Worm (Caenorhabditis elegans) whole organism, L1 larva: Measurements from ENCODE around the gene W09G12.9.

Experiments
- C04F5.9 ChIP-seq: sonication (generic microtip); optimal IDR thresholded peaks from 2 replicates; lab custom pipeline; 2016; ENCODE audit warnings: missing genetic modification characterization, missing compliant biosample characterization
- F16B12.6 ChIP-seq: fragments of 150-350 bp; optimal IDR thresholded peaks from 2 replicates; lab custom pipeline; 2014; ENCODE audit warnings: missing biosample characterization, missing genetic modification characterization
- blmp-1 ChIP-seq: fragments of 150-350 bp; optimal IDR thresholded peaks from 2 replicates; lab custom pipeline; 2014; ENCODE audit warnings: missing biosample characterization, missing genetic modification characterization
- ceh-63 ChIP-seq: fragments of 200-800 bp; sonication (Bioruptor generic); optimal IDR thresholded peaks from 2 replicates; lab custom pipeline; 2018; ENCODE audit warnings: mild to moderate bottlenecking, missing genetic modification characterization, missing compliant biosample characterization
- ceh-82 ChIP-seq, 3 experiments: fragments of 150-350 bp in 1 of 3; sonication (generic microtip) in 2 of 3; optimal IDR thresholded peaks; 2 replicates each; lab custom pipeline; 2014 to 2017; ENCODE audit warnings: missing biosample characterization in 3 of 3, missing genetic modification characterization in 3 of 3
- ceh-90 ChIP-seq: sonication (generic microtip); optimal IDR thresholded peaks from 2 replicates; lab custom pipeline; 2016; ENCODE audit warnings: missing genetic modification characterization, missing compliant biosample characterization
- ces-1 ChIP-seq: fragments of 150-350 bp; optimal IDR thresholded peaks from 2 replicates; lab custom pipeline; 2014; ENCODE audit warnings: missing biosample characterization, missing genetic modification reagents, missing genetic modification characterization
- dpl-1 ChIP-seq, 3 experiments: fragments of 150-350 bp in 2 of 3; sonication (generic microtip) in 1 of 3; optimal IDR thresholded peaks; 2 replicates each; lab custom pipeline; 2014 to 2017; ENCODE audit warnings: missing biosample characterization in 3 of 3, missing genetic modification characterization in 3 of 3, missing genetic modification reagents in 3 of 3
- dsc-1 ChIP-seq: sonication (generic microtip); optimal IDR thresholded peaks from 2 replicates; lab custom pipeline; 2016; ENCODE audit warnings: mild to moderate bottlenecking, missing genetic modification characterization, missing compliant biosample characterization
- efl-1 ChIP-seq, 4 experiments: fragments of 150-350 bp; optimal IDR thresholded peaks in 3 of 4; peaks in 1 of 4; 1 replicate in 1 of 4; 2 replicates in 3 of 4; lab custom pipeline; 2014; ENCODE audit warnings: missing biosample characterization in 2 of 4, missing genetic modification characterization in 2 of 4, missing genetic modification reagents in 2 of 4
- elt-2 ChIP-seq: sonication (generic microtip); optimal IDR thresholded peaks from 2 replicates; lab custom pipeline; 2016; ENCODE audit warnings: missing genetic modification characterization, mild to moderate bottlenecking, inconsistent platforms, missing compliant biosample characterization, missing genetic modification reagents
- fkh-4 ChIP-seq: sonication (generic microtip); optimal IDR thresholded peaks from 2 replicates; lab custom pipeline; 2016; ENCODE audit warnings: missing compliant biosample characterization, missing genetic modification characterization, borderline replicate concordance
- fkh-8 ChIP-seq: sonication (generic microtip); optimal IDR thresholded peaks from 2 replicates; lab custom pipeline; 2016; ENCODE audit warnings: mild to moderate bottlenecking, missing genetic modification characterization, missing compliant biosample characterization
- fos-1 ChIP-seq: fragments of 150-350 bp; optimal IDR thresholded peaks from 2 replicates; lab custom pipeline; 2014; ENCODE audit warnings: missing biosample characterization, missing genetic modification characterization
- grh-1 ChIP-seq: fragments of 200-800 bp; sonication (Bioruptor generic); IDR thresholded peaks from 2 replicates; pipeline ENCODE4 v1.3.6; 2022; ENCODE audit warnings: missing genetic modification reagents, missing genetic modification characterization, missing compliant biosample characterization
- hlh-17 ChIP-seq: fragments of 200-800 bp; sonication (Bioruptor generic); optimal IDR thresholded peaks from 2 replicates; lab custom pipeline; 2018; ENCODE audit warnings: missing genetic modification characterization, mild to moderate bottlenecking, missing compliant biosample characterization, moderate library complexity, borderline replicate concordance
- hpl-2 ChIP-seq: fragments of 150-350 bp; optimal IDR thresholded peaks from 2 replicates; lab custom pipeline; 2014; ENCODE audit warnings: missing biosample characterization, missing genetic modification reagents, missing genetic modification characterization
- irx-1 ChIP-seq: sonication (generic microtip); optimal IDR thresholded peaks from 2 replicates; lab custom pipeline; 2016; ENCODE audit warnings: missing genetic modification characterization, missing compliant biosample characterization
- isw-1 ChIP-seq: fragments of 200-800 bp; sonication (Bioruptor generic); IDR thresholded peaks from 2 replicates; pipeline ENCODE4 v1.3.6; 2022; ENCODE audit warnings: missing genetic modification characterization, missing compliant biosample characterization
- jun-1 ChIP-seq: fragments of 150-350 bp; optimal IDR thresholded peaks from 2 replicates; lab custom pipeline; 2014; ENCODE audit warnings: missing biosample characterization, missing genetic modification reagents, missing genetic modification characterization
- lin-13 ChIP-seq: fragments of 150-350 bp; optimal IDR thresholded peaks from 2 replicates; lab custom pipeline; 2014; ENCODE audit warnings: missing biosample characterization, missing genetic modification reagents, missing genetic modification characterization
- lin-15B ChIP-seq: fragments of 150-350 bp; sonication (generic microtip); optimal IDR thresholded peaks from 3 replicates; lab custom pipeline; 2014; ENCODE audit warnings: missing biosample characterization, missing genetic modification characterization
- lin-35 ChIP-seq, 2 experiments: fragments of 150-350 bp; optimal IDR thresholded peaks; 2 replicates each; lab custom pipeline; 2014; ENCODE audit warnings: missing biosample characterization in 2 of 2, missing genetic modification characterization in 2 of 2, missing genetic modification reagents in 2 of 2
- lin-39 ChIP-seq: fragments of 150-350 bp; optimal IDR thresholded peaks from 2 replicates; lab custom pipeline; 2014; ENCODE audit warnings: missing biosample characterization, missing genetic modification reagents, missing genetic modification characterization
- lir-3 ChIP-seq: sonication (generic microtip); optimal IDR thresholded peaks from 2 replicates; lab custom pipeline; 2016; ENCODE audit warnings: mild to moderate bottlenecking, missing genetic modification characterization, moderate library complexity, missing compliant biosample characterization; ENCODE audit not compliant: poor library complexity
- lsy-2 ChIP-seq, 2 experiments: fragments of 150-350 bp; optimal IDR thresholded peaks; 2 replicates each; lab custom pipeline; 2014; ENCODE audit warnings: missing biosample characterization in 2 of 2, missing genetic modification characterization in 2 of 2
- mdl-1 ChIP-seq, 2 experiments: fragments of 150-350 bp; optimal IDR thresholded peaks; 2 replicates each; lab custom pipeline; 2014 to 2017; ENCODE audit warnings: missing biosample characterization in 2 of 2, missing genetic modification characterization in 2 of 2, inconsistent platforms in 1 of 2
- mef-2 ChIP-seq: fragments of 150-350 bp; optimal IDR thresholded peaks from 2 replicates; lab custom pipeline; 2014; ENCODE audit warnings: missing biosample characterization, missing genetic modification characterization
- mep-1 ChIP-seq: fragments of 150-350 bp; optimal IDR thresholded peaks from 2 replicates; lab custom pipeline; 2014; ENCODE audit warnings: missing biosample characterization, missing genetic modification characterization
- nhr-12 ChIP-seq: sonication (generic microtip); optimal IDR thresholded peaks from 2 replicates; lab custom pipeline; 2017; ENCODE audit warnings: missing biosample characterization, missing genetic modification characterization
- nhr-19 ChIP-seq: fragments of 200-800 bp; sonication (Bioruptor generic); conservative IDR thresholded peaks from 2 replicates; pipeline ENCODE4 v1.3.6; 2022; ENCODE audit warnings: missing genetic modification characterization, missing compliant biosample characterization
- nhr-28 ChIP-seq: fragments of 150-350 bp; optimal IDR thresholded peaks from 2 replicates; lab custom pipeline; 2014; ENCODE audit warnings: missing biosample characterization, missing genetic modification characterization
- nhr-47 ChIP-seq: sonication (generic microtip); optimal IDR thresholded peaks from 2 replicates; lab custom pipeline; 2016; ENCODE audit warnings: mild to moderate bottlenecking, missing genetic modification characterization, moderate library complexity, missing compliant biosample characterization
- nhr-71 ChIP-seq: sonication (generic microtip); optimal IDR thresholded peaks from 2 replicates; lab custom pipeline; 2016; ENCODE audit warnings: mild to moderate bottlenecking, missing genetic modification characterization, moderate library complexity, missing compliant biosample characterization
- nhr-76 ChIP-seq: sonication (generic microtip); optimal IDR thresholded peaks from 2 replicates; lab custom pipeline; 2017; ENCODE audit warnings: missing biosample characterization, missing genetic modification characterization
- nhr-84 ChIP-seq: sonication (generic microtip); optimal IDR thresholded peaks from 2 replicates; lab custom pipeline; 2017; ENCODE audit warnings: missing biosample characterization, missing genetic modification characterization
- nhr-85 ChIP-seq: sonication (generic microtip); peaks from one replicate; lab custom pipeline; 2016; ENCODE audit warnings: missing genetic modification characterization, inconsistent platforms, missing compliant biosample characterization
- nhr-90 ChIP-seq: sonication (generic microtip); optimal IDR thresholded peaks from 2 replicates; lab custom pipeline; 2016; ENCODE audit warnings: mild to moderate bottlenecking, missing genetic modification characterization, missing compliant biosample characterization; ENCODE audit not compliant: poor library complexity
- pax-3 ChIP-seq: fragments of 200-800 bp; sonication (Bioruptor generic); optimal IDR thresholded peaks from 2 replicates; lab custom pipeline; 2018; ENCODE audit warnings: mild to moderate bottlenecking, missing genetic modification characterization, moderate library complexity, missing compliant biosample characterization
- pqm-1 ChIP-seq: sonication (generic microtip); optimal IDR thresholded peaks from 3 replicates; lab custom pipeline; 2017; ENCODE audit warnings: missing biosample characterization, missing genetic modification characterization
- rnt-1 ChIP-seq: sonication (generic microtip); optimal IDR thresholded peaks from 2 replicates; lab custom pipeline; 2016; ENCODE audit warnings: mild to moderate bottlenecking, missing genetic modification characterization, moderate library complexity, missing compliant biosample characterization
- skn-1 ChIP-seq: fragments of 150-350 bp; optimal IDR thresholded peaks from 2 replicates; lab custom pipeline; 2014; ENCODE audit warnings: missing biosample characterization, missing genetic modification characterization
- snu-23 ChIP-seq: sonication (generic microtip); optimal IDR thresholded peaks from 2 replicates; lab custom pipeline; 2016; ENCODE audit warnings: missing genetic modification characterization, missing compliant biosample characterization
- sox-4 ChIP-seq: sonication (generic microtip); optimal IDR thresholded peaks from 2 replicates; lab custom pipeline; 2016; ENCODE audit warnings: missing genetic modification characterization, missing compliant biosample characterization
- sptf-1 ChIP-seq: fragments of 150-350 bp; optimal IDR thresholded peaks from 2 replicates; lab custom pipeline; 2014; ENCODE audit warnings: missing biosample characterization, missing genetic modification characterization
- tbx-2 ChIP-seq: sonication (generic microtip); optimal IDR thresholded peaks from 2 replicates; lab custom pipeline; 2016; ENCODE audit warnings: missing genetic modification characterization, missing compliant biosample characterization
- unc-130 ChIP-seq: fragments of 150-350 bp; optimal IDR thresholded peaks from 2 replicates; lab custom pipeline; 2017; ENCODE audit warnings: missing biosample characterization, missing genetic modification characterization, inconsistent platforms
- unc-98 ChIP-seq: fragments of 200-800 bp; sonication (Bioruptor generic); IDR thresholded peaks from 2 replicates; pipeline ENCODE4 v1.3.6; 2022; ENCODE audit warnings: missing genetic modification characterization, missing compliant biosample characterization
- vab-15 ChIP-seq: sonication (generic microtip); optimal IDR thresholded peaks from 2 replicates; lab custom pipeline; 2017; ENCODE audit warnings: missing genotype, mild to moderate bottlenecking, missing genetic modification characterization, missing compliant biosample characterization
- xbp-1 ChIP-seq: sonication (generic microtip); optimal IDR thresholded peaks from 2 replicates; lab custom pipeline; 2016; ENCODE audit warnings: missing genetic modification characterization, missing compliant biosample characterization
- zag-1 ChIP-seq: fragments of 150-350 bp; optimal IDR thresholded peaks from 2 replicates; lab custom pipeline; 2014; ENCODE audit warnings: missing biosample characterization, missing genetic modification characterization
- zip-4 ChIP-seq: fragments of 200-800 bp; sonication (Bioruptor generic); optimal IDR thresholded peaks from 2 replicates; lab custom pipeline; 2018; ENCODE audit warnings: mild to moderate bottlenecking, missing genetic modification characterization, moderate library complexity, missing compliant biosample characterization

Gene W09G12.9

ce11 chrIV:1177683-1178082 is 38.7 kb upstream of the W09G12.9 start, which contains the start of gene Y104H12D.2:
Y104H12D.2 (plus strand) TSS chrIV:1178022.
- no peak for TF ChIP-seq rnt-1
- 0 out of 2 replicates have a peak, but pooled peaks have one; percentile 39 for TF ChIP-seq grh-1 (GFP tag; lab: Robert Waterston, UW)
- TF ChIP-seq jun-1 (tag; lab: Kevin White, UChicago) = no peak
- TF ChIP-seq pqm-1 (tag; lab: Kevin White, UChicago) = no peak
- TF ChIP-seq ceh-63 (GFP tag; lab: Kevin White, UChicago) = no peak
- TF ChIP-seq fos-1 (tag; lab: Kevin White, UChicago) = no peak
- TF ChIP-seq F16B12.6 (tag; lab: Kevin White, UChicago) = no peak
- no peak for TF ChIP-seq hpl-2 (GFP tag; lab: Kevin White, UChicago)
- TF ChIP-seq lin-15B (tag; lab: Kevin White, UChicago) = no peak
- peak; percentile 55 to 67 for TF ChIP-seq lsy-2 (tag; optimal IDR thresholded peaks at IDR 0.05; lab: Kevin White, UChicago)
- no peak for TF ChIP-seq pax-3
- TF ChIP-seq elt-2 = no peak
- TF ChIP-seq hlh-17 (GFP tag; lab: Kevin White, UChicago) = no peak
- no peak for TF ChIP-seq lir-3 (tag; lab: Kevin White, UChicago)
- no peak for TF ChIP-seq nhr-76 (tag; lab: Kevin White, UChicago)
- no peak for TF ChIP-seq nhr-84 (tag; lab: Kevin White, UChicago)
- TF ChIP-seq sptf-1 (tag; lab: Kevin White, UChicago) = no peak
- no peak for TF ChIP-seq mef-2 (tag; lab: Kevin White, UChicago)
- no peak for TF ChIP-seq ceh-90
- peak; percentile 5; the same call in 1 of the 2 replicates for TF ChIP-seq isw-1
- peak; percentile 49 for TF ChIP-seq mep-1 (tag; lab: Kevin White, UChicago)
- no peak for TF ChIP-seq zag-1 (tag; lab: Kevin White, UChicago)
- TF ChIP-seq fkh-8 (tag; lab: Kevin White, UChicago) = no peak
- TF ChIP-seq nhr-85 (tag; lab: Kevin White, UChicago) = peak; percentile 41
- TF ChIP-seq lin-35 (GFP tag; optimal IDR thresholded peaks at IDR 0.05; lab: Kevin White, UChicago) = peak; percentile 95 to 96
- peak; percentile 28 for TF ChIP-seq tbx-2 (tag; lab: Kevin White, UChicago)
- peak; percentile 44 for TF ChIP-seq lin-13 (GFP tag; lab: Kevin White, UChicago)
- no peak for TF ChIP-seq zip-4
- no peak for TF ChIP-seq nhr-19 (GFP tag; lab: Robert Waterston, UW)
- peak; percentile 90 to 95 for TF ChIP-seq efl-1 (optimal IDR thresholded peaks at IDR 0.05; lab: Kevin White, UChicago)
- TF ChIP-seq efl-1 (GFP tag; optimal IDR thresholded peaks at IDR 0.05 in 1 of 2; lab: Kevin White, UChicago) = peak; percentile 95 to 99
- TF ChIP-seq sox-4 (tag; lab: Kevin White, UChicago) = no peak
- peak; percentile 31 for TF ChIP-seq blmp-1 (tag; lab: Kevin White, UChicago)
- TF ChIP-seq dpl-1 (GFP tag; optimal IDR thresholded peaks at IDR 0.05; lab: Kevin White, UChicago) = peak; percentile 88 to 95 (median 94)
- TF ChIP-seq ces-1 (GFP tag; lab: Kevin White, UChicago) = no peak
- no peak for TF ChIP-seq dsc-1 (tag; lab: Kevin White, UChicago)
- TF ChIP-seq C04F5.9 (tag; lab: Kevin White, UChicago) = peak; percentile 38
- TF ChIP-seq snu-23 (GFP tag; lab: Kevin White, UChicago) = peak; percentile 60
- peak; percentile 1 for TF ChIP-seq lin-39 (tag; lab: Kevin White, UChicago)
- no peak for TF ChIP-seq nhr-71 (tag; lab: Kevin White, UChicago)
- TF ChIP-seq nhr-47 = no peak
- peak; percentile 2 for TF ChIP-seq unc-130 (tag; lab: Kevin White, UChicago)
- no peak for TF ChIP-seq nhr-28 (tag; lab: Kevin White, UChicago)
- peak; percentile 27 for TF ChIP-seq xbp-1 (tag; lab: Kevin White, UChicago)
- TF ChIP-seq vab-15 (tag; lab: Kevin White, UChicago) = no peak
- no peak for TF ChIP-seq unc-98 (GFP tag; lab: Robert Waterston, UW)
- no peak for TF ChIP-seq fkh-4
- peak; percentile 20 for TF ChIP-seq skn-1 (tag; lab: Kevin White, UChicago)
- TF ChIP-seq irx-1 (tag; lab: Kevin White, UChicago) = peak; percentile 19
- no peak for TF ChIP-seq nhr-90 (tag; lab: Kevin White, UChicago)
- TF ChIP-seq mdl-1 (tag; optimal IDR thresholded peaks at IDR 0.05; lab: Kevin White, UChicago) = peak in 1 of 2 experiments; percentile 15
- peak in 1 of 3 experiments; percentile 64 for TF ChIP-seq ceh-82 (tag; optimal IDR thresholded peaks at IDR 0.05; lab: Kevin White, UChicago)
- TF ChIP-seq nhr-12 (tag; lab: Kevin White, UChicago) = no peak
